Worm (Caenorhabditis elegans) whole organism, L3 larva: ENCODE results near the gene T18D3.6.
A peak's percentile ranks its signal among the peaks of the same experiment; 100 is the strongest.

Experiments
- R02D3.7 ChIP-seq: fragments of 150-350 bp; optimal IDR thresholded peaks from 2 replicates; lab custom pipeline; 2014; ENCODE audit warnings: missing biosample characterization, missing genetic modification characterization
- ZK546.5 ChIP-seq: sonication (generic microtip); optimal IDR thresholded peaks from 2 replicates; lab custom pipeline; 2017; ENCODE audit warnings: missing biosample characterization, missing genetic modification characterization
- aly-2 ChIP-seq: fragments of 150-350 bp; optimal IDR thresholded peaks from 2 replicates; lab custom pipeline; 2014; ENCODE audit warnings: missing biosample characterization, missing genetic modification characterization
- ama-1 ChIP-seq: fragments of 150-350 bp; optimal IDR thresholded peaks from 2 replicates; lab custom pipeline; 2018
- ceh-16 ChIP-seq: sonication (generic microtip); optimal IDR thresholded peaks from 2 replicates; lab custom pipeline; 2017; ENCODE audit warnings: missing biosample characterization, missing genetic modification characterization
- ceh-28 ChIP-seq: fragments of 150-350 bp; optimal IDR thresholded peaks from 2 replicates; lab custom pipeline; 2014; ENCODE audit warnings: missing biosample characterization, missing genetic modification reagents, missing genetic modification characterization
- ceh-82 ChIP-seq: fragments of 150-350 bp; optimal IDR thresholded peaks from 2 replicates; lab custom pipeline; 2014; ENCODE audit warnings: missing biosample characterization, missing genetic modification characterization
- ceh-9 ChIP-seq: sonication (generic microtip); optimal IDR thresholded peaks from 2 replicates; lab custom pipeline; 2018; ENCODE audit warnings: missing biosample characterization, missing genetic modification characterization
- daf-12 ChIP-seq: fragments of 150-350 bp; optimal IDR thresholded peaks from 2 replicates; lab custom pipeline; 2014; ENCODE audit warnings: missing biosample characterization, missing genetic modification reagents, missing genetic modification characterization
- egl-27 ChIP-seq: sonication (generic microtip); optimal IDR thresholded peaks from 4 replicates; lab custom pipeline; 2017; ENCODE audit warnings: missing biosample characterization, missing genetic modification reagents, missing genetic modification characterization
- egl-5 ChIP-seq: fragments of 150-350 bp; optimal IDR thresholded peaks from 2 replicates; lab custom pipeline; 2017; ENCODE audit warnings: missing biosample characterization, missing genetic modification reagents, missing genetic modification characterization, inconsistent platforms
- elt-1 ChIP-seq: fragments of 150-350 bp; optimal IDR thresholded peaks from 2 replicates; lab custom pipeline; 2014; ENCODE audit warnings: missing biosample characterization, missing genetic modification characterization
- elt-2 ChIP-seq: sonication (generic microtip); optimal IDR thresholded peaks from 2 replicates; lab custom pipeline; 2016; ENCODE audit warnings: missing genetic modification reagents, mild to moderate bottlenecking, missing genetic modification characterization, missing compliant biosample characterization
- elt-3 ChIP-seq, 3 experiments: fragments of 150-350 bp in 1 of 3; sonication (generic microtip) in 2 of 3; optimal IDR thresholded peaks; 2 replicates in 2 of 3; 4 replicates in 1 of 3; lab custom pipeline; 2014 to 2017; ENCODE audit warnings: missing biosample characterization in 3 of 3, missing genetic modification characterization in 3 of 3
- eor-1 ChIP-seq, 2 experiments: fragments of 150-350 bp; optimal IDR thresholded peaks; 2 replicates each; lab custom pipeline; 2014 to 2018; ENCODE audit warnings: missing biosample characterization in 2 of 2, missing genetic modification characterization in 2 of 2
- fkh-10 ChIP-seq: sonication (generic microtip); optimal IDR thresholded peaks from 2 replicates; lab custom pipeline; 2017; ENCODE audit warnings: missing biosample characterization, missing genetic modification reagents, missing genetic modification characterization
- fkh-2 ChIP-seq: fragments of 150-350 bp; optimal IDR thresholded peaks from 2 replicates; lab custom pipeline; 2014; ENCODE audit warnings: missing biosample characterization, missing genetic modification reagents, missing genetic modification characterization
- fos-1 ChIP-seq: fragments of 150-350 bp; optimal IDR thresholded peaks from 2 replicates; lab custom pipeline; 2014; ENCODE audit warnings: missing biosample characterization, missing genetic modification characterization
- hmg-11 ChIP-seq: sonication (generic microtip); optimal IDR thresholded peaks from 2 replicates; lab custom pipeline; 2016; ENCODE audit warnings: missing genetic modification characterization, missing compliant biosample characterization
- jun-1 ChIP-seq: fragments of 150-350 bp; optimal IDR thresholded peaks from 2 replicates; lab custom pipeline; 2014; ENCODE audit warnings: missing biosample characterization, missing genetic modification reagents, missing genetic modification characterization
- lin-15B ChIP-seq: fragments of 150-350 bp; optimal IDR thresholded peaks from 2 replicates; lab custom pipeline; 2014; ENCODE audit warnings: missing biosample characterization, missing genetic modification characterization
- lin-39 ChIP-seq: fragments of 150-350 bp; optimal IDR thresholded peaks from 2 replicates; lab custom pipeline; 2018; ENCODE audit warnings: missing biosample characterization, missing genetic modification reagents, missing genetic modification characterization
- lsy-12 ChIP-seq: sonication (generic microtip); optimal IDR thresholded peaks from 2 replicates; lab custom pipeline; 2016; ENCODE audit warnings: mild to moderate bottlenecking, missing genetic modification characterization, missing compliant biosample characterization
- mdl-1 ChIP-seq: fragments of 150-350 bp; optimal IDR thresholded peaks from 2 replicates; lab custom pipeline; 2014; ENCODE audit warnings: missing biosample characterization, missing genetic modification characterization
- mml-1 ChIP-seq: fragments of 150-350 bp; sonication (generic microtip); optimal IDR thresholded peaks from 3 replicates; lab custom pipeline; 2014; ENCODE audit warnings: missing biosample characterization, missing genetic modification characterization
- nfya-1 ChIP-seq: sonication (generic microtip); optimal IDR thresholded peaks from 2 replicates; lab custom pipeline; 2017; ENCODE audit warnings: missing genetic modification characterization, mild to moderate bottlenecking, missing compliant biosample characterization, antibody characterized with exemption, moderate library complexity; ENCODE audit not compliant: insufficient read depth
- nhr-11 ChIP-seq: fragments of 150-350 bp; optimal IDR thresholded peaks from 2 replicates; lab custom pipeline; 2014; ENCODE audit warnings: missing biosample characterization, missing genetic modification characterization
- nhr-12 ChIP-seq: fragments of 150-350 bp; optimal IDR thresholded peaks from 2 replicates; lab custom pipeline; 2014; ENCODE audit warnings: missing biosample characterization, missing genetic modification characterization
- nhr-23 ChIP-seq: fragments of 150-350 bp; optimal IDR thresholded peaks from 2 replicates; lab custom pipeline; 2014; ENCODE audit warnings: missing biosample characterization, missing genetic modification reagents, missing genetic modification characterization
- nhr-237 ChIP-seq: fragments of 150-350 bp; optimal IDR thresholded peaks from 2 replicates; lab custom pipeline; 2014; ENCODE audit warnings: missing biosample characterization, missing genetic modification characterization
- nhr-25 ChIP-seq: sonication (generic microtip); optimal IDR thresholded peaks from 2 replicates; lab custom pipeline; 2017; ENCODE audit warnings: missing biosample characterization, missing genetic modification characterization
- nhr-28 ChIP-seq: fragments of 150-350 bp; optimal IDR thresholded peaks from 2 replicates; lab custom pipeline; 2014; ENCODE audit warnings: missing biosample characterization, missing genetic modification characterization
- nhr-43 ChIP-seq: sonication (generic microtip); optimal IDR thresholded peaks from 2 replicates; lab custom pipeline; 2016; ENCODE audit warnings: mild to moderate bottlenecking, missing genetic modification characterization, missing compliant biosample characterization; ENCODE audit not compliant: poor library complexity, severe bottlenecking
- nhr-67 ChIP-seq: fragments of 150-350 bp; optimal IDR thresholded peaks from 2 replicates; lab custom pipeline; 2014; ENCODE audit warnings: missing biosample characterization, missing genetic modification characterization
- nhr-76 ChIP-seq: fragments of 150-350 bp; sonication (generic microtip); optimal IDR thresholded peaks from 5 replicates; lab custom pipeline; 2014; ENCODE audit warnings: missing biosample characterization, missing genetic modification characterization
- nhr-77 ChIP-seq: fragments of 150-350 bp; optimal IDR thresholded peaks from 2 replicates; lab custom pipeline; 2014; ENCODE audit warnings: missing biosample characterization, missing genetic modification characterization
- pha-4 ChIP-seq: fragments of 150-350 bp; optimal IDR thresholded peaks from 2 replicates; lab custom pipeline; 2014; ENCODE audit warnings: missing biosample characterization, missing genetic modification reagents, missing genetic modification characterization
- pqm-1 ChIP-seq: fragments of 150-350 bp; optimal IDR thresholded peaks from 2 replicates; lab custom pipeline; 2017; ENCODE audit warnings: missing biosample characterization, missing genetic modification characterization, inconsistent platforms
- sea-2 ChIP-seq: fragments of 150-350 bp; sonication (generic microtip); optimal IDR thresholded peaks from 4 replicates; lab custom pipeline; 2014; ENCODE audit warnings: missing biosample characterization, missing genetic modification reagents, missing genetic modification characterization
- skn-1 ChIP-seq: fragments of 150-350 bp; optimal IDR thresholded peaks from 2 replicates; lab custom pipeline; 2014; ENCODE audit warnings: missing biosample characterization, missing genetic modification characterization
- snpc-4 ChIP-seq: fragments of 150-350 bp; optimal IDR thresholded peaks from 2 replicates; lab custom pipeline; 2014; ENCODE audit warnings: missing biosample characterization, missing genetic modification characterization
- tbx-2 ChIP-seq: sonication (generic microtip); optimal IDR thresholded peaks from 2 replicates; lab custom pipeline; 2016; ENCODE audit warnings: mild to moderate bottlenecking, missing genetic modification characterization, missing compliant biosample characterization
- unc-39 ChIP-seq: sonication (generic microtip); optimal IDR thresholded peaks from 4 replicates; lab custom pipeline; 2017; ENCODE audit warnings: missing biosample characterization, missing genetic modification characterization
- unc-62 ChIP-seq: fragments of 150-350 bp; sonication (generic microtip); optimal IDR thresholded peaks from 4 replicates; lab custom pipeline; 2014; ENCODE audit warnings: missing biosample characterization, missing genetic modification reagents, missing genetic modification characterization
- zag-1 ChIP-seq: fragments of 150-350 bp; optimal IDR thresholded peaks from 2 replicates; lab custom pipeline; 2014; ENCODE audit warnings: missing biosample characterization, missing genetic modification characterization
- ztf-11 ChIP-seq: fragments of 150-350 bp; optimal IDR thresholded peaks from 2 replicates; lab custom pipeline; 2014; ENCODE audit warnings: missing biosample characterization, missing genetic modification characterization
- ztf-4 ChIP-seq: fragments of 150-350 bp; optimal IDR thresholded peaks from 2 replicates; lab custom pipeline; 2014; ENCODE audit warnings: missing biosample characterization, missing genetic modification characterization

Gene T18D3.6

ce11 chrX:12452143-12452570 lies 2.5 kb downstream of the T18D3.6 start (continued):
- no peak for TF ChIP-seq nhr-23

ce11 chrX:12454290-12454795 lies 4.7 kb downstream of the T18D3.6 start, which contains the start of the genes T18D3.9 and T18D3.1:
Gene T18D3.9 (minus strand): TSS chrX:12454457.
Gene T18D3.1 (plus strand): TSS chrX:12454745.
- TF ChIP-seq hmg-11: peak; percentile 53
- TF ChIP-seq lin-39: peak; percentile 58
- TF ChIP-seq nhr-25: peak; percentile 67
- peak; percentile 41 for TF ChIP-seq nhr-43 (tag; lab: Kevin White, UChicago)
- TF ChIP-seq pha-4 (tag; lab: Kevin White, UChicago): peak; percentile 85
- TF ChIP-seq mdl-1 (tag; lab: Kevin White, UChicago): no peak
- no peak for TF ChIP-seq elt-1
- TF ChIP-seq jun-1: no peak
- peak; percentile 39 for TF ChIP-seq pqm-1 (tag; lab: Kevin White, UChicago)
- peak; percentile 9 for TF ChIP-seq ceh-28 (tag; lab: Kevin White, UChicago)
- TF ChIP-seq eor-1 (tag; optimal IDR thresholded peaks at IDR 0.05; lab: Kevin White, UChicago): no peak
- no peak for TF ChIP-seq nhr-11 (tag; lab: Kevin White, UChicago)
- TF ChIP-seq nfya-1 (tag; lab: Kevin White, UChicago): peak; percentile 51
- TF ChIP-seq nhr-23: peak; percentile 83
- peak; percentile 8 for TF ChIP-seq egl-5 (tag; lab: Kevin White, UChicago)
- peak; percentile 60 for TF ChIP-seq lin-15B (tag; lab: Kevin White, UChicago)
- TF ChIP-seq elt-2 (tag; lab: Kevin White, UChicago): peak; percentile 33

ce11 chrX:12458021-12458420 lies 8.3 kb downstream of the T18D3.6 start:
- TF ChIP-seq mml-1 (tag; lab: Kevin White, UChicago): no peak
- TF ChIP-seq ceh-9 (tag; lab: Kevin White, UChicago): no peak
- TF ChIP-seq elt-1: no peak
- TF ChIP-seq pqm-1 (tag; lab: Kevin White, UChicago): peak; percentile 66
- no peak for TF ChIP-seq aly-2
- no peak for TF ChIP-seq mdl-1 (tag; lab: Kevin White, UChicago)
- TF ChIP-seq nhr-28 (tag; lab: Kevin White, UChicago): peak; percentile 33
- TF ChIP-seq nfya-1 (tag; lab: Kevin White, UChicago): peak; percentile 38
- no peak for TF ChIP-seq ZK546.5 (tag; lab: Kevin White, UChicago)
- no peak for TF ChIP-seq ceh-16 (tag; lab: Kevin White, UChicago)
- peak; percentile 23 for TF ChIP-seq egl-5 (tag; lab: Kevin White, UChicago)
- no peak for TF ChIP-seq ceh-82 (tag; lab: Kevin White, UChicago)
- no peak for TF ChIP-seq lin-15B (tag; lab: Kevin White, UChicago)
- TF ChIP-seq unc-39 (tag; lab: Kevin White, UChicago): no peak
- TF ChIP-seq fkh-10 (GFP tag; lab: Kevin White, UChicago): no peak
- no peak for TF ChIP-seq zag-1 (tag; lab: Kevin White, UChicago)
- no peak for TF ChIP-seq hmg-11
- TF ChIP-seq R02D3.7 (tag; lab: Kevin White, UChicago): peak; percentile 36
- peak; percentile 52 for TF ChIP-seq elt-2 (tag; lab: Kevin White, UChicago)
- TF ChIP-seq unc-62 (GFP tag; lab: Kevin White, UChicago): no peak
- TF ChIP-seq ztf-4 (tag; lab: Kevin White, UChicago): no peak
- peak; percentile 80 for TF ChIP-seq nhr-23
- TF ChIP-seq nhr-76: no peak
- TF ChIP-seq nhr-43 (tag; lab: Kevin White, UChicago): peak; percentile 38
- TF ChIP-seq nhr-11 (tag; lab: Kevin White, UChicago): no peak
- TF ChIP-seq fos-1 (tag; lab: Kevin White, UChicago): no peak
- TF ChIP-seq tbx-2 (tag; lab: Kevin White, UChicago): no peak
- no peak for TF ChIP-seq sea-2
- peak; percentile 49 for TF ChIP-seq lsy-12 (tag; lab: Kevin White, UChicago)
- TF ChIP-seq nhr-67 (tag; lab: Kevin White, UChicago): no peak
- no peak for TF ChIP-seq jun-1
- TF ChIP-seq nhr-77: no peak
- TF ChIP-seq pha-4 (tag; lab: Kevin White, UChicago): peak; percentile 77
- TF ChIP-seq elt-3 (tag; optimal IDR thresholded peaks at IDR 0.05; lab: Kevin White, UChicago): peak in 1 of 3 experiments; percentile 61
- no peak for TF ChIP-seq daf-12 (tag; lab: Kevin White, UChicago)
- TF ChIP-seq ama-1 (lab: Kevin White, UChicago): no peak
- TF ChIP-seq eor-1 (tag; optimal IDR thresholded peaks at IDR 0.05; lab: Kevin White, UChicago): no peak
- no peak for TF ChIP-seq ceh-28 (tag; lab: Kevin White, UChicago)
- no peak for TF ChIP-seq fkh-2 (tag; lab: Kevin White, UChicago)
- TF ChIP-seq nhr-237: no peak
- no peak for TF ChIP-seq snpc-4
- no peak for TF ChIP-seq lin-39
- no peak for TF ChIP-seq nhr-12
- no peak for TF ChIP-seq ztf-11 (tag; lab: Kevin White, UChicago)
- peak; percentile 2 for TF ChIP-seq egl-27 (tag; lab: Kevin White, UChicago)
- TF ChIP-seq nhr-25: peak; percentile 80
- no peak for TF ChIP-seq skn-1 (tag; lab: Kevin White, UChicago)
